Fruit fly (Drosophila melanogaster): Measurements from ENCODE around the gene CG6833.

CG6833 gene

dm6 chr3L:14050944-14051548, at the start of gene CG6833 (continued):
- TF ChIP-seq Dad (GFP tag; optimal IDR thresholded peaks at IDR 0.05) (peak; percentile 18), MBD-R2 (GFP tag; IDR thresholded peaks at IDR 0.05) (peak; percentile 93), CG42726 (GFP tag; IDR thresholded peaks at IDR 0.05; ENCODE audit: partially characterized antibody) (0 out of 2 replicates have a peak, but pooled peaks have one; percentile 30), jing (GFP tag; optimal IDR thresholded peaks at IDR 0.05) (no peak), ftz-f1 (GFP tag; optimal IDR thresholded peaks at IDR 0.05) (no peak), HLH4C (GFP tag; IDR thresholded peaks at IDR 0.05; ENCODE audit: partially characterized antibody) (no peak; the same call in 2 of the 3 replicates), Deaf1 (tag; optimal IDR thresholded peaks at IDR 0.05) (no peak), ab (GFP tag; optimal IDR thresholded peaks at IDR 0.05) (peak; percentile 38), CG31441 (GFP tag; IDR thresholded peaks at IDR 0.05) (peak; percentile 100), CG3847 (GFP tag; IDR thresholded peaks at IDR 0.05) (peak; percentile 76), CG5245 (GFP tag; optimal IDR thresholded peaks at IDR 0.05) (peak; percentile 74), wor (GFP tag; IDR thresholded peaks at IDR 0.05) (no peak), mam (GFP tag; optimal IDR thresholded peaks at IDR 0.05) (peak; percentile 84), CG6272 (GFP tag; IDR thresholded peaks at IDR 0.05) (peak; percentile 73), CG8290 (GFP tag; optimal IDR thresholded peaks at IDR 0.05) (peak; percentile 65), CG8290 (tag; optimal IDR thresholded peaks at IDR 0.05) (peak in 1 of 2 experiments; percentile 92), ewg (GFP tag; optimal IDR thresholded peaks at IDR 0.05) (peak; percentile 38), CG9609 (GFP tag; optimal IDR thresholded peaks at IDR 0.05) (peak; percentile 78), CG32532 (GFP tag; IDR thresholded peaks at IDR 0.05) (peak; percentile 88), CG9797 (GFP tag; optimal IDR thresholded peaks at IDR 0.05) (peak; percentile 87), CG1603 (tag; optimal IDR thresholded peaks at IDR 0.05) (peak; percentile 83), CG7963 (GFP tag; IDR thresholded peaks at IDR 0.05; ENCODE audit: partially characterized antibody) (no peak), CG3838 (GFP tag; optimal IDR thresholded peaks at IDR 0.05) (no peak), CG10209 (GFP tag; optimal IDR thresholded peaks at IDR 0.05) (peak; percentile 39), psq (GFP tag; optimal IDR thresholded peaks at IDR 0.05) (no peak), Sry-β (GFP tag; optimal IDR thresholded peaks at IDR 0.05) (peak; percentile 46), CG10959 (GFP tag; IDR thresholded peaks at IDR 0.05) (peak; percentile 56), sens (GFP tag) (peak; percentile 86), CG2199 (GFP tag; IDR thresholded peaks at IDR 0.05) (peak; percentile 75), Ets97D (GFP tag; optimal IDR thresholded peaks at IDR 0.05) (peak; percentile 64), Awh (GFP tag; IDR thresholded peaks at IDR 0.05) (peak; percentile 54), CG3995 (GFP tag; optimal IDR thresholded peaks at IDR 0.05) (peak; percentile 99), Jarid2 (GFP tag; optimal IDR thresholded peaks at IDR 0.05) (no peak), aop (GFP tag; IDR thresholded peaks at IDR 0.05) (peak; percentile 58; the same call in 1 of the 2 replicates), dmrt99B (tag; optimal IDR thresholded peaks at IDR 0.05) (peak; percentile 57), Elba2 (GFP tag; optimal IDR thresholded peaks at IDR 0.05) (peak; percentile 3), Mrtf (GFP tag; IDR thresholded peaks at IDR 0.05) (peak; percentile 77; the same call in 2 of the 3 replicates), Poxn (GFP tag; IDR thresholded peaks at IDR 0.05) (no peak), Neu2 (GFP tag; optimal IDR thresholded peaks at IDR 0.05; ENCODE audit: borderline replicate concordance) (no peak), Stat92E (GFP tag; optimal IDR thresholded peaks at IDR 0.05) (no peak), Myb (GFP tag; optimal IDR thresholded peaks at IDR 0.05) (peak; percentile 66), Mes4 (GFP tag; optimal IDR thresholded peaks at IDR 0.05) (peak; percentile 11), lola (GFP tag; optimal IDR thresholded peaks at IDR 0.05) (peak in 1 of 3 experiments; percentile 15), CG4707 (GFP tag; optimal IDR thresholded peaks at IDR 0.05) (peak; percentile 20), shn (GFP tag; optimal IDR thresholded peaks at IDR 0.05) (peak; percentile 69), CG6813 (GFP tag; optimal IDR thresholded peaks at IDR 0.05) (peak; percentile 45), Ravus (GFP tag; IDR thresholded peaks at IDR 0.05) (peak; percentile 32), CG12942 (GFP tag; optimal IDR thresholded peaks at IDR 0.05) (peak; percentile 43), CG13296 (GFP tag; optimal IDR thresholded peaks at IDR 0.05) (peak; percentile 41), CG2712 (tag; optimal IDR thresholded peaks at IDR 0.05) (peak; percentile 73)

All from whole organism, embryonic.